Fruit fly (Drosophila melanogaster): Measurements from ENCODE around the gene Sirt2.

Gene Sirt2

DNA sequence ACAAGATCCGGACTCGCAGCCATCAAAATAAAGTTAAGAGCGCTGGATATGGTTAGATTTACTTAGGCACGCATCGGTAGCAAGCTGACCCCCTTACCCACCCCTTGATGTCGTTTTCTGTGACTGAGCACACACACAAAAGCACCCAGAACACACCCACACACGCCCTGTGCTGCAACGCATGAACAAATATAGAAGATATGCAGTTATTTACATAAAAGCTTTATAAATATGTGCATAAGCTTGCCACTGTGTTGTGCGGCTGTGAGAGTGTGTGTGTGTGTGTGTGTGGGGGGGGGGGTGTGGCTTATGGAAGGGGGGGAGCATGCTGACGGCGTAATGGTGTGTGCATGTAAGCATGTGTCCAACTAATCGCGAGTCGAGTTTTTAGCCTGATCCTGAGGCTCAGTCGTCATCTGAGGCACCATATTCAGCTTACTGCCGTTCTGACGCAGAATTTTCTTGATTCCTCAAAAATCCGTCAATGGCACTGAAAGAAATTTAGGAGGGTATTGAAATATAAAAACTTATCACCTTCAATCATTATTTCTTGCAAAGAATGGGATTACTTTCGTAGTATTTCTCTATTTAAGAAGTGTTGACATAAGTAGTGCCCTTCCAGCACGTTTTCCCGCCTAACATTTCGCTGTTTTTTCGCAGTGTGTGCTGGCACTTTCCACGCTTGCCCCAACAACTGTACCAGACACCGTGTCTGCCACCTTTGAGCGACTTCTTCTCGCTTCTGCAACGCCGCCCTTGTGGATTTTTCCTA, 42.4 kb upstream of the Sirt2 start (continued):
- no peak for TF ChIP-seq NfI (GFP tag; optimal IDR thresholded peaks at IDR 0.05)
- TF ChIP-seq klu (GFP tag; IDR thresholded peaks at IDR 0.05): no peak
- TF ChIP-seq HmgZ (tag; optimal IDR thresholded peaks at IDR 0.05): peak; percentile 22
- TF ChIP-seq TFAM (GFP tag; optimal IDR thresholded peaks at IDR 0.05): peak; percentile 26
- TF ChIP-seq nerfin-1 (tag; optimal IDR thresholded peaks at IDR 0.05): peak; percentile 76
- no peak for TF ChIP-seq croc (GFP tag; conservative IDR thresholded peaks at IDR 0.05)
- peak; percentile 45; the same call in 1 of the 2 replicates for TF ChIP-seq E2f1 (GFP tag; IDR thresholded peaks at IDR 0.05)
- TF ChIP-seq ase (GFP tag; IDR thresholded peaks at IDR 0.05): 0 out of 3 replicates have a peak, but pooled peaks have one; percentile 25
- TF ChIP-seq maf-S (GFP tag; optimal IDR thresholded peaks at IDR 0.05): no peak
- no peak for TF ChIP-seq zen2 (GFP tag; IDR thresholded peaks at IDR 0.05; ENCODE audit: partially characterized antibody)
- no peak for TF ChIP-seq ind (GFP tag; optimal IDR thresholded peaks at IDR 0.05)
- peak; percentile 49 for TF ChIP-seq unpg (GFP tag; optimal IDR thresholded peaks at IDR 0.05)
- no peak for TF ChIP-seq Usf (GFP tag; optimal IDR thresholded peaks at IDR 0.05)
- TF ChIP-seq eve (GFP tag; optimal IDR thresholded peaks at IDR 0.05): no peak
- no peak for TF ChIP-seq CG15269 (tag; optimal IDR thresholded peaks at IDR 0.05)
- peak; percentile 80 for TF ChIP-seq CG18599 (GFP tag; optimal IDR thresholded peaks at IDR 0.05)
- no peak for TF ChIP-seq CG11560 (tag; IDR thresholded peaks at IDR 0.05)
- peak; percentile 21; the same call in 1 of the 2 replicates for TF ChIP-seq CG31441 (GFP tag; IDR thresholded peaks at IDR 0.05)
- peak; percentile 43 for TF ChIP-seq repo (GFP tag; optimal IDR thresholded peaks at IDR 0.05)
- peak; percentile 25; the same call in 1 of the 2 replicates for TF ChIP-seq Ptx1 (GFP tag; IDR thresholded peaks at IDR 0.05)
- peak; percentile 78 for TF ChIP-seq CG14710 (tag; optimal IDR thresholded peaks at IDR 0.05)
- TF ChIP-seq yki (optimal IDR thresholded peaks at IDR 0.05): no peak
- TF ChIP-seq B-H1 (GFP tag; IDR thresholded peaks at IDR 0.05): no peak; the same call in 2 of the 3 replicates
- no peak for TF ChIP-seq Dad (GFP tag; optimal IDR thresholded peaks at IDR 0.05)
- peak; percentile 76 for TF ChIP-seq ken (GFP tag; IDR thresholded peaks at IDR 0.05)
- TF ChIP-seq CG8388 (GFP tag; optimal IDR thresholded peaks at IDR 0.05): peak; percentile 38
- peak; percentile 35 for TF ChIP-seq CG17385 (GFP tag; optimal IDR thresholded peaks at IDR 0.05)
- TF ChIP-seq Dip3 (GFP tag; optimal IDR thresholded peaks at IDR 0.05): no peak
- TF ChIP-seq her (GFP tag; optimal IDR thresholded peaks at IDR 0.05): no peak
- peak; percentile 67 for TF ChIP-seq org-1 (GFP tag; optimal IDR thresholded peaks at IDR 0.05)
- peak; percentile 57 for TF ChIP-seq psq (GFP tag; optimal IDR thresholded peaks at IDR 0.05)
- no peak for TF ChIP-seq cwo (GFP tag; optimal IDR thresholded peaks at IDR 0.05)
- TF ChIP-seq danr (GFP tag; IDR thresholded peaks at IDR 0.05): no peak
- no peak for TF ChIP-seq Ssrp (tag; optimal IDR thresholded peaks at IDR 0.05)
- TF ChIP-seq sc (optimal IDR thresholded peaks at IDR 0.05): no peak
- peak; percentile 82 for TF ChIP-seq sc (GFP tag; optimal IDR thresholded peaks at IDR 0.05)
- TF ChIP-seq Dfd (GFP tag; optimal IDR thresholded peaks at IDR 0.05): no peak
- no peak for TF ChIP-seq CG3281 (GFP tag; optimal IDR thresholded peaks at IDR 0.05)
- TF ChIP-seq vfl (GFP tag; optimal IDR thresholded peaks at IDR 0.05): no peak
- peak; percentile 39 for TF ChIP-seq Sox100B (GFP tag; optimal IDR thresholded peaks at IDR 0.05)
- TF ChIP-seq Scr (GFP tag; IDR thresholded peaks at IDR 0.05; ENCODE audit: partially characterized antibody): no peak
- TF ChIP-seq CG15011 (GFP tag; optimal IDR thresholded peaks at IDR 0.05): peak; percentile 58
- TF ChIP-seq CG8478 (optimal IDR thresholded peaks at IDR 0.05): no peak
- TF ChIP-seq CG3847 (GFP tag; IDR thresholded peaks at IDR 0.05): no peak
- peak; percentile 60; the same call in 1 of the 2 replicates for TF ChIP-seq HLH3B (GFP tag; IDR thresholded peaks at IDR 0.05)
- peak; percentile 77 for TF ChIP-seq wek (GFP tag; optimal IDR thresholded peaks at IDR 0.05)
- TF ChIP-seq CG2120 (GFP tag; optimal IDR thresholded peaks at IDR 0.05): no peak
- peak; percentile 53 for TF ChIP-seq CG16863 (GFP tag; optimal IDR thresholded peaks at IDR 0.05)
- peak; percentile 61 for TF ChIP-seq Nf-YA (GFP tag; IDR thresholded peaks at IDR 0.05)
- peak; percentile 76 for TF ChIP-seq CG4328 (GFP tag; optimal IDR thresholded peaks at IDR 0.05)
- TF ChIP-seq CG7745 (tag; optimal IDR thresholded peaks at IDR 0.05): no peak
